Fruit fly (Drosophila melanogaster) whole organism, embryonic: ENCODE measurements around the gene Dlip1.

Experiments
- C15 ChIP-seq: fragments of 200-800 bp; sonication (Bioruptor generic); IDR thresholded peaks from 3 replicates; pipeline ENCODE4 v1.3.6; 2022; ENCODE audit warnings: missing biosample characterization, missing genetic modification characterization
- CG10979 ChIP-seq: fragments of 200-800 bp; sonication (Bioruptor generic); optimal IDR thresholded peaks from 2 replicates; lab custom pipeline; 2018; ENCODE audit warnings: missing biosample characterization, mild to moderate bottlenecking, missing genetic modification characterization, moderate library complexity
- CG11560 ChIP-seq: fragments of 200-800 bp; sonication (Bioruptor generic); IDR thresholded peaks from 3 replicates; pipeline ENCODE4 v1.3.6; 2022; ENCODE audit warnings: missing biosample characterization, missing genetic modification characterization
- CG11696 ChIP-seq: fragments of 200-800 bp; sonication (Bioruptor generic); IDR thresholded peaks from 2 replicates; pipeline ENCODE4 v1.3.6; 2022; ENCODE audit warnings: missing biosample characterization, missing genetic modification characterization
- CG12299 ChIP-seq: fragments of 200-800 bp; sonication (Bioruptor generic); optimal IDR thresholded peaks from 2 replicates; lab custom pipeline; 2018; ENCODE audit warnings: missing biosample characterization, mild to moderate bottlenecking, missing genetic modification characterization
- CG14710 ChIP-seq: fragments of 200-800 bp; sonication (Bioruptor generic); optimal IDR thresholded peaks from 3 replicates; lab custom pipeline; 2019; ENCODE audit warnings: missing biosample characterization, mild to moderate bottlenecking, missing genetic modification characterization, moderate library complexity
- CG14860 ChIP-seq: fragments of 200-800 bp; sonication (Bioruptor generic); IDR thresholded peaks from 3 replicates; pipeline ENCODE4 v1.3.6; 2022; ENCODE audit warnings: missing biosample characterization, missing genetic modification characterization; ENCODE audit not compliant: partially characterized antibody
- CG2120 ChIP-seq: fragments of 200-800 bp; sonication (Bioruptor generic); optimal IDR thresholded peaks from 3 replicates; lab custom pipeline; 2016; ENCODE audit warnings: missing biosample characterization, missing genetic modification characterization
- CG2202 ChIP-seq: fragments of 200-800 bp; sonication (Bioruptor generic); optimal IDR thresholded peaks from 2 replicates; lab custom pipeline; 2018; ENCODE audit warnings: missing biosample characterization, mild to moderate bottlenecking, missing genetic modification characterization
- CG32532 ChIP-seq: fragments of 200-800 bp; sonication (Bioruptor generic); IDR thresholded peaks from 2 replicates; pipeline ENCODE4 v1.3.6; 2022; ENCODE audit warnings: missing biosample characterization, missing genetic modification characterization
- CG32772 ChIP-seq: fragments of 200-800 bp; sonication (Bioruptor generic); IDR thresholded peaks from 2 replicates; pipeline ENCODE4 v1.3.6; 2022; ENCODE audit warnings: missing biosample characterization, missing genetic modification characterization
- CG3281 ChIP-seq: fragments of 200-800 bp; sonication (Bioruptor generic); optimal IDR thresholded peaks from 3 replicates; lab custom pipeline; 2017; ENCODE audit warnings: missing biosample characterization, mild to moderate bottlenecking, missing genetic modification characterization
- CG34376 ChIP-seq: fragments of 200-800 bp; sonication (Bioruptor generic); optimal IDR thresholded peaks from 2 replicates; lab custom pipeline; 2018; ENCODE audit warnings: missing biosample characterization, mild to moderate bottlenecking, missing genetic modification characterization
- CG3838 ChIP-seq: fragments of 200-800 bp; sonication (Bioruptor generic); optimal IDR thresholded peaks from 3 replicates; lab custom pipeline; 2016; ENCODE audit warnings: missing biosample characterization, missing genetic modification characterization
- CG4404 ChIP-seq: fragments of 200-800 bp; sonication (Bioruptor generic); IDR thresholded peaks from 2 replicates; pipeline ENCODE4 v1.3.6; 2022; ENCODE audit warnings: missing biosample characterization, missing genetic modification characterization
- CG4854 ChIP-seq: fragments of 200-800 bp; sonication (Bioruptor generic); optimal IDR thresholded peaks from 2 replicates; lab custom pipeline; 2016; ENCODE audit warnings: missing biosample characterization, missing genetic modification characterization, inconsistent platforms
- CG6175 ChIP-seq: fragments of 200-800 bp; sonication (Bioruptor generic); IDR thresholded peaks from 3 replicates; pipeline ENCODE4 v1.3.6; 2022; ENCODE audit warnings: missing biosample characterization, missing genetic modification characterization
- CG6791 ChIP-seq: fragments of 200-800 bp; sonication (Bioruptor generic); IDR thresholded peaks from 3 replicates; pipeline ENCODE4 v1.3.6; 2022; ENCODE audit warnings: missing biosample characterization, missing genetic modification characterization; ENCODE audit not compliant: partially characterized antibody
- CG7839 ChIP-seq: fragments of 200-800 bp; sonication (Bioruptor generic); optimal IDR thresholded peaks from 3 replicates; lab custom pipeline; 2018; ENCODE audit warnings: missing biosample characterization, mild to moderate bottlenecking, missing genetic modification characterization, moderate library complexity
- CG8089 ChIP-seq: fragments of 200-800 bp; sonication (Bioruptor generic); optimal IDR thresholded peaks from 3 replicates; lab custom pipeline; 2016; ENCODE audit warnings: missing biosample characterization, missing genetic modification characterization
- CG8388 ChIP-seq: fragments of 200-800 bp; sonication (Bioruptor generic); optimal IDR thresholded peaks from 2 replicates; lab custom pipeline; 2019; ENCODE audit warnings: missing biosample characterization, mild to moderate bottlenecking, missing genetic modification characterization, moderate library complexity
- CTCF ChIP-seq: fragments of 200-800 bp; sonication (Bioruptor generic); optimal IDR thresholded peaks from 2 replicates; lab custom pipeline; 2017; ENCODE audit warnings: missing biosample characterization, mild to moderate bottlenecking, missing genetic modification characterization, moderate library complexity
- Camta ChIP-seq: fragments of 200-800 bp; sonication (Bioruptor generic); optimal IDR thresholded peaks from 2 replicates; lab custom pipeline; 2016; ENCODE audit warnings: missing biosample characterization, missing genetic modification characterization
- D19B ChIP-seq: fragments of 200-800 bp; sonication (Bioruptor generic); optimal IDR thresholded peaks from 2 replicates; lab custom pipeline; 2017; ENCODE audit warnings: missing biosample characterization, mild to moderate bottlenecking, missing genetic modification characterization
- Dad ChIP-seq: fragments of 200-800 bp; sonication (Bioruptor generic); optimal IDR thresholded peaks from 3 replicates; lab custom pipeline; 2016; ENCODE audit warnings: missing biosample characterization, missing genetic modification characterization
- Doc2 ChIP-seq: fragments of 200-800 bp; sonication (Bioruptor generic); IDR thresholded peaks from 2 replicates; pipeline ENCODE4 v1.3.6; 2022; ENCODE audit warnings: missing biosample characterization, missing genetic modification characterization
- HHEX ChIP-seq: fragments of 200-800 bp; sonication (Bioruptor generic); optimal IDR thresholded peaks from 3 replicates; lab custom pipeline; 2017; ENCODE audit warnings: missing biosample characterization, mild to moderate bottlenecking, missing genetic modification characterization, missing genetic modification reagents
- Hmx ChIP-seq: fragments of 200-800 bp; sonication (Bioruptor generic); optimal IDR thresholded peaks from 2 replicates; lab custom pipeline; 2016; ENCODE audit warnings: missing biosample characterization, missing genetic modification characterization
- MESR4 ChIP-seq: fragments of 200-800 bp; sonication (Bioruptor generic); optimal IDR thresholded peaks from 2 replicates; lab custom pipeline; 2018; ENCODE audit warnings: missing biosample characterization, mild to moderate bottlenecking, missing genetic modification characterization, moderate library complexity
- Mrtf ChIP-seq: fragments of 200-800 bp; sonication (Bioruptor generic); IDR thresholded peaks from 3 replicates; pipeline ENCODE4 v1.3.6; 2022; ENCODE audit warnings: missing biosample characterization, missing genetic modification characterization
- Pdp1 ChIP-seq, 2 experiments: fragments of 200-800 bp; sonication (Bioruptor generic); optimal IDR thresholded peaks; 3 replicates each; lab custom pipeline; 2016; ENCODE audit warnings: missing biosample characterization in 2 of 2, missing genetic modification characterization in 2 of 2, mild to moderate bottlenecking in 1 of 2, moderate library complexity in 1 of 2
- Stat92E ChIP-seq, 3 experiments: fragments of >200 bp in 2 of 3; fragments of 200-800 bp in 1 of 3; sonication (Bioruptor generic) in 1 of 3; optimal IDR thresholded peaks; 2 replicates each; lab custom pipeline; 2017 to 2019; ENCODE audit warnings: missing biosample characterization in 3 of 3, missing genetic modification characterization in 3 of 3, mild to moderate bottlenecking in 1 of 3, moderate library complexity in 1 of 3
- Vsx1 ChIP-seq: fragments of 200-800 bp; sonication (Bioruptor generic); optimal IDR thresholded peaks from 2 replicates; lab custom pipeline; 2017; ENCODE audit warnings: missing biosample characterization, mild to moderate bottlenecking, missing genetic modification characterization, missing genetic modification reagents
- YL-1 ChIP-seq: fragments of 200-800 bp; sonication (Bioruptor generic); optimal IDR thresholded peaks from 3 replicates; lab custom pipeline; 2017; ENCODE audit warnings: missing biosample characterization, mild to moderate bottlenecking, missing genetic modification characterization
- al ChIP-seq: fragments of 200-800 bp; sonication (Bioruptor generic); IDR thresholded peaks from 2 replicates; pipeline ENCODE4 v1.3.6; 2022; ENCODE audit warnings: missing biosample characterization, missing genetic modification characterization
- ash1 ChIP-seq: fragments of 200-800 bp; sonication (Bioruptor generic); optimal IDR thresholded peaks from 2 replicates; lab custom pipeline; 2018; ENCODE audit warnings: missing biosample characterization, mild to moderate bottlenecking, missing genetic modification characterization
- ato ChIP-seq: fragments of 200-800 bp; sonication (Bioruptor generic); IDR thresholded peaks from 2 replicates; pipeline ENCODE4 v1.3.6; 2022; ENCODE audit warnings: missing biosample characterization, missing genetic modification characterization; ENCODE audit not compliant: partially characterized antibody
- bab2 ChIP-seq: fragments of 200-800 bp; sonication (Bioruptor generic); optimal IDR thresholded peaks from 2 replicates; lab custom pipeline; 2016; ENCODE audit warnings: missing biosample characterization, missing genetic modification characterization
- caup ChIP-seq: fragments of 200-800 bp; sonication (Bioruptor generic); optimal IDR thresholded peaks from 3 replicates; lab custom pipeline; 2017; ENCODE audit warnings: missing biosample characterization, mild to moderate bottlenecking, missing genetic modification characterization, moderate library complexity; ENCODE audit not compliant: severe bottlenecking
- chn ChIP-seq: fragments of 200-800 bp; sonication (Bioruptor generic); optimal IDR thresholded peaks from 2 replicates; lab custom pipeline; 2016; ENCODE audit warnings: missing biosample characterization, missing genetic modification characterization
- croc ChIP-seq: fragments of 200-800 bp; sonication (Bioruptor generic); conservative IDR thresholded peaks from 3 replicates; pipeline ENCODE4 v1.3.6; 2022; ENCODE audit warnings: missing biosample characterization, missing genetic modification characterization
- dimm ChIP-seq: fragments of 200-800 bp; sonication (Bioruptor generic); IDR thresholded peaks from 2 replicates; pipeline ENCODE4 v1.3.6; 2022; ENCODE audit warnings: missing biosample characterization, missing genetic modification characterization
- dmrt99B ChIP-seq: fragments of 200-800 bp; sonication (Bioruptor generic); optimal IDR thresholded peaks from 2 replicates; lab custom pipeline; 2018; ENCODE audit warnings: missing biosample characterization, mild to moderate bottlenecking, missing genetic modification characterization, moderate library complexity
- grau ChIP-seq: fragments of 200-800 bp; optimal IDR thresholded peaks from 3 replicates; lab custom pipeline; 2019; ENCODE audit warnings: missing biosample characterization, mild to moderate bottlenecking, missing genetic modification characterization, moderate library complexity
- grn ChIP-seq: fragments of 200-800 bp; sonication (Bioruptor generic); optimal IDR thresholded peaks from 3 replicates; lab custom pipeline; 2017; ENCODE audit warnings: missing biosample characterization, missing genetic modification characterization
- ham ChIP-seq: fragments of 200-800 bp; sonication (Bioruptor generic); IDR thresholded peaks from 2 replicates; pipeline ENCODE4 v1.3.6; 2022; ENCODE audit warnings: missing biosample characterization, missing genetic modification characterization
- jigr1 ChIP-seq: fragments of 200-800 bp; sonication (Bioruptor generic); IDR thresholded peaks from 3 replicates; pipeline ENCODE4 v1.3.6; 2022; ENCODE audit warnings: missing biosample characterization, missing genetic modification characterization
- onecut ChIP-seq: fragments of 200-800 bp; sonication (Bioruptor generic); IDR thresholded peaks from 2 replicates; pipeline ENCODE4 v1.3.6; 2022; ENCODE audit warnings: missing biosample characterization, missing genetic modification characterization
- phol ChIP-seq: fragments of 200-800 bp; sonication (Bioruptor generic); optimal IDR thresholded peaks from 3 replicates; lab custom pipeline; 2018; ENCODE audit warnings: missing biosample characterization, mild to moderate bottlenecking, missing genetic modification characterization, moderate library complexity
- pum ChIP-seq: fragments of 200-800 bp; sonication (Bioruptor generic); optimal IDR thresholded peaks from 2 replicates; lab custom pipeline; 2016; ENCODE audit warnings: missing biosample characterization, missing genetic modification characterization
- pzg ChIP-seq: fragments of 200-800 bp; sonication (Bioruptor generic); optimal IDR thresholded peaks from 3 replicates; lab custom pipeline; 2018; ENCODE audit warnings: missing biosample characterization, mild to moderate bottlenecking, missing genetic modification characterization, moderate library complexity
- run ChIP-seq: fragments of 200-800 bp; sonication (Bioruptor generic); optimal IDR thresholded peaks from 3 replicates; lab custom pipeline; 2018; ENCODE audit warnings: missing biosample characterization, mild to moderate bottlenecking, missing genetic modification characterization
- sug ChIP-seq: fragments of 200-800 bp; optimal IDR thresholded peaks from 2 replicates; lab custom pipeline; 2019; ENCODE audit warnings: missing biosample characterization, mild to moderate bottlenecking, missing genetic modification characterization, moderate library complexity

The Dlip1 gene

dm6 chrX:9196362-9196761, 37.9 kb downstream of the Dlip1 start, which contains the start of gene CG12118 (continued):
- peak; percentile 61; the same call in 1 of the 3 replicates for TF ChIP-seq C15
- peak; percentile 19 for TF ChIP-seq HHEX (GFP tag; lab: Kevin White, UChicago)
- peak; percentile 55; the same call in 1 of the 3 replicates for TF ChIP-seq CG11560
- TF ChIP-seq CG10979 (tag; lab: Kevin White, UChicago): peak; percentile 72
- TF ChIP-seq CG11696: no peak
- TF ChIP-seq Dad (GFP tag; lab: Kevin White, UChicago): no peak
- peak; percentile 81 for TF ChIP-seq phol (tag; lab: Kevin White, UChicago)
- TF ChIP-seq al: peak; percentile 86
- no peak for TF ChIP-seq Mrtf (GFP tag; lab: Robert Waterston, UW)
- no peak for TF ChIP-seq Doc2 (GFP tag; lab: Robert Waterston, UW)
- TF ChIP-seq grn (GFP tag; lab: Kevin White, UChicago): peak; percentile 21
- peak; percentile 14 for TF ChIP-seq Camta (GFP tag; lab: Kevin White, UChicago)
- peak; percentile 39; the same call in 2 of the 3 replicates for TF ChIP-seq croc (GFP tag; lab: Robert Waterston, UW)
- 0 out of 3 replicates have a peak, but pooled peaks have one; percentile 22 for TF ChIP-seq CG6175
- TF ChIP-seq CG32772 (GFP tag; lab: Robert Waterston, UW): peak; percentile 75
- TF ChIP-seq Stat92E (GFP tag; optimal IDR thresholded peaks at IDR 0.05; lab: Kevin White, UChicago): no peak
- TF ChIP-seq CG2202 (tag; lab: Kevin White, UChicago): peak; percentile 39
- peak; percentile 55 for TF ChIP-seq CG4854 (GFP tag; lab: Kevin White, UChicago)
- no peak for TF ChIP-seq run (tag; lab: Kevin White, UChicago)
- TF ChIP-seq bab2 (GFP tag; lab: Kevin White, UChicago): peak; percentile 40
- TF ChIP-seq YL-1 (GFP tag; lab: Kevin White, UChicago): peak; percentile 44
- no peak for TF ChIP-seq ash1 (GFP tag; lab: Kevin White, UChicago)
- no peak for TF ChIP-seq CG8089 (GFP tag; lab: Kevin White, UChicago)
- TF ChIP-seq ham (GFP tag; lab: Robert Waterston, UW): peak; percentile 33; the same call in 1 of the 2 replicates
- TF ChIP-seq chn (GFP tag; lab: Kevin White, UChicago): peak; percentile 57
- no peak for TF ChIP-seq Hmx (GFP tag; lab: Kevin White, UChicago)
- no peak for TF ChIP-seq pum
- no peak for TF ChIP-seq CTCF
- TF ChIP-seq CG6791: peak; percentile 82
- TF ChIP-seq CG14860 (GFP tag; lab: Robert Waterston, UW): peak; percentile 78
- peak; percentile 78 for TF ChIP-seq CG8388
- peak; percentile 76 for TF ChIP-seq CG7839 (tag; lab: Kevin White, UChicago)
- TF ChIP-seq caup: peak; percentile 62
- peak; percentile 65 for TF ChIP-seq ato
- TF ChIP-seq dmrt99B (tag; lab: Kevin White, UChicago): peak; percentile 73

dm6 chrX:9200234-9200633, 41.8 kb downstream of the Dlip1 start:
- TF ChIP-seq Vsx1 (GFP tag; lab: Kevin White, UChicago) (no peak), onecut (no peak), pzg (GFP tag; lab: Kevin White, UChicago) (no peak), CG14710 (tag; lab: Kevin White, UChicago) (no peak), CG32532 (GFP tag; lab: Robert Waterston, UW) (no peak), sug (peak; percentile 99), CG12299 (tag; lab: Kevin White, UChicago) (no peak), MESR4 (no peak), CG34376 (GFP tag; lab: Kevin White, UChicago) (peak; percentile 70), CG2120 (no peak), jigr1 (GFP tag; lab: Robert Waterston, UW) (no peak), Pdp1 (GFP tag; optimal IDR thresholded peaks at IDR 0.05; lab: Kevin White, UChicago) (peak in 1 of 2 experiments; percentile 8), grau (tag; lab: Kevin White, UChicago) (no peak), Hmx (GFP tag; lab: Kevin White, UChicago) (no peak), CG3281 (no peak), dimm (GFP tag; lab: Robert Waterston, UW) (no peak), D19B (GFP tag; lab: Kevin White, UChicago) (no peak), CG3838 (GFP tag; lab: Kevin White, UChicago) (no peak), CG4854 (GFP tag; lab: Kevin White, UChicago) (no peak), CG4404 (GFP tag; lab: Robert Waterston, UW) (no peak)
